Worm (Caenorhabditis elegans): ENCODE results near the gene C17C3.3.

C17C3.3 gene

ce11 chrII:5561392-5561791 is at the start of gene C17C3.3:
Gene C17C3.3, plus strand, starts transcription at chrII:5561737.
- TF ChIP-seq Y79H2A.3 (GFP tag; conservative IDR thresholded peaks at IDR 0.05) (no peak), somi-1 (GFP tag; optimal IDR thresholded peaks at IDR 0.05) (no peak), madf-6 (GFP tag; IDR thresholded peaks at IDR 0.05) (no peak)

ce11 chrII:5512473-5513097 is 49.0 kb upstream of the C17C3.3 start:
- peak; percentile 78 for TF ChIP-seq atf-7 (tag; optimal IDR thresholded peaks at IDR 0.05)
- no peak for TF ChIP-seq rpc-1 (optimal IDR thresholded peaks at IDR 0.05)
- no peak for TF ChIP-seq rpc-1 (tag; optimal IDR thresholded peaks at IDR 0.05)
- TF ChIP-seq nhr-80 (tag; optimal IDR thresholded peaks at IDR 0.05) = peak; percentile 90
- TF ChIP-seq let-607 (tag; optimal IDR thresholded peaks at IDR 0.05) = peak; percentile 88 to 93
- peak; percentile 34 for TF ChIP-seq unc-62 (GFP tag; optimal IDR thresholded peaks at IDR 0.05)
- no peak for TF ChIP-seq nfya-1 (tag; optimal IDR thresholded peaks at IDR 0.05; ENCODE audit: borderline replicate concordance, insufficient read depth)

ce11 chrII:5514846-5515245 is 46.7 kb upstream of the C17C3.3 start, which contains the start of gene sahd-1:
Gene sahd-1, minus strand, starts transcription at chrII:5514945.
- peak; percentile 24 for TF ChIP-seq nhr-80 (tag; optimal IDR thresholded peaks at IDR 0.05)
- TF ChIP-seq ztf-22 (GFP tag; optimal IDR thresholded peaks at IDR 0.05) = no peak

ce11 chrII:5515542-5515941 is 46.0 kb upstream of the C17C3.3 start, which contains the start of gene ZK177.3:
Gene ZK177.3, plus strand, starts transcription at chrII:5515842.
- TF ChIP-seq somi-1 (GFP tag; optimal IDR thresholded peaks at IDR 0.05) = no peak
- TF ChIP-seq athp-1 (tag; optimal IDR thresholded peaks at IDR 0.05) = no peak
- TF ChIP-seq aptf-3 (GFP tag; IDR thresholded peaks at IDR 0.05) = no peak
- no peak for TF ChIP-seq ceh-58 (GFP tag; IDR thresholded peaks at IDR 0.05)
- TF ChIP-seq tbx-9 (tag; optimal IDR thresholded peaks at IDR 0.05; ENCODE audit: borderline replicate concordance) = no peak
- TF ChIP-seq snpc-1.3 (tag; optimal IDR thresholded peaks at IDR 0.05; ENCODE audit: insufficient read depth) = no peak
- no peak for TF ChIP-seq F23B12.7 (tag; optimal IDR thresholded peaks at IDR 0.05; ENCODE audit: insufficient read depth)
- no peak for TF ChIP-seq lin-35 (GFP tag; optimal IDR thresholded peaks at IDR 0.05)
- TF ChIP-seq bed-2 (GFP tag; IDR thresholded peaks at IDR 0.05) = no peak
- TF ChIP-seq lin-54 (GFP tag; optimal IDR thresholded peaks at IDR 0.05) = no peak
- no peak for TF ChIP-seq K12H6.12 (tag; optimal IDR thresholded peaks at IDR 0.05)
- no peak for TF ChIP-seq nhr-80 (tag; optimal IDR thresholded peaks at IDR 0.05)

ce11 chrII:5517643-5518042 is 43.9 kb upstream of the C17C3.3 start, which contains the start of gene ZK177.9:
Gene ZK177.9, minus strand, starts transcription at chrII:5517743.
- TF ChIP-seq F22D6.2 (tag; optimal IDR thresholded peaks at IDR 0.05) (no peak), die-1 (tag; optimal IDR thresholded peaks at IDR 0.05) (no peak), madf-3 (GFP tag; IDR thresholded peaks at IDR 0.05) (no peak), lir-1 (GFP tag; conservative IDR thresholded peaks at IDR 0.05) (no peak), lin-35 (GFP tag; optimal IDR thresholded peaks at IDR 0.05) (no peak), F39B2.1 (GFP tag; IDR thresholded peaks at IDR 0.05) (no peak), Y53F4B.3 (GFP tag; IDR thresholded peaks at IDR 0.05) (no peak), ccch-3 (GFP tag; optimal IDR thresholded peaks at IDR 0.05) (no peak), F57A8.1 (GFP tag; optimal IDR thresholded peaks at IDR 0.05) (no peak), D2030.7 (GFP tag; IDR thresholded peaks at IDR 0.05) (no peak), xnd-1 (tag; optimal IDR thresholded peaks at IDR 0.05) (no peak), chd-7 (tag; optimal IDR thresholded peaks at IDR 0.05) (no peak), nfya-1 (tag; optimal IDR thresholded peaks at IDR 0.05; ENCODE audit: borderline replicate concordance, insufficient read depth) (no peak), B0035.1 (tag; optimal IDR thresholded peaks at IDR 0.05) (no peak), zfh-2 (GFP tag; conservative IDR thresholded peaks at IDR 0.05) (no peak), mcd-1 (GFP tag; IDR thresholded peaks at IDR 0.05) (no peak), snpc-1.1 (tag; optimal IDR thresholded peaks at IDR 0.05; ENCODE audit: insufficient read depth) (no peak), attf-6 (GFP tag; IDR thresholded peaks at IDR 0.05) (no peak)
